Worm (Caenorhabditis elegans): ENCODE data around the gene sap-140.

ce11 chrIII:7535347-7535746 lies 35.8 kb downstream of the sap-140 start:
- TF ChIP-seq madf-6 (GFP tag; IDR thresholded peaks at IDR 0.05) (no peak), rcor-1 (GFP tag; IDR thresholded peaks at IDR 0.05) (no peak), ama-1 (optimal IDR thresholded peaks at IDR 0.05) (no peak), ama-1 (GFP tag; optimal IDR thresholded peaks at IDR 0.05) (no peak), attf-5 (GFP tag; optimal IDR thresholded peaks at IDR 0.05) (no peak), mel-28 (tag; optimal IDR thresholded peaks at IDR 0.05; ENCODE audit: borderline replicate concordance) (no peak), nhr-27 (tag; optimal IDR thresholded peaks at IDR 0.05) (no peak), unc-62 (GFP tag; optimal IDR thresholded peaks at IDR 0.05) (no peak), pha-4 (tag; optimal IDR thresholded peaks at IDR 0.05) (no peak), F57A8.1 (GFP tag; optimal IDR thresholded peaks at IDR 0.05) (no peak), dpl-1 (GFP tag; optimal IDR thresholded peaks at IDR 0.05) (no peak), K11D2.4 (GFP tag; IDR thresholded peaks at IDR 0.05) (no peak)
